Fruit fly (Drosophila melanogaster): ENCODE results near the gene side-VII.

DNA sequence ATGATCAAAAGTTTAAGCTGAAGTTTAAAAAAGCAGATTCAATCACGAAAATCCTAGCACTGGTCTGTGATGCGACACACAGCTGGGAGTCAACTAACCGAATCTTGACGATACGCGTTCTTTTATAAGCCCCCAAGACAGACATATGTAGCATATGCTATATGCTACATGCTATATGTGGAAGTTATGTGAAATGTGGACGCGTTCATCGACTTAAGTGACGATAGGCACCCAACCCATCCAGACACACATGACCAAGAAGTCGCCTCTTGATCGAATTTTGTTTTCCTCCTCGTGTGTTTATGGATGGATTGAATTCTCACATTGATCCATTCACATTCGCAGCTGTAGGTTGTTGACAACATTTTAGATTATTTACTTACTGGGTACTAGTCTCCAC, 6.6 kb downstream of the side-VII start, which contains the start of gene alphaTub85E:
- TF ChIP-seq CG6175 (GFP tag; IDR thresholded peaks at IDR 0.05) (no peak), CG4328 (GFP tag; optimal IDR thresholded peaks at IDR 0.05) (no peak), CG7987 (GFP tag; optimal IDR thresholded peaks at IDR 0.05) (no peak), Stat92E (GFP tag; optimal IDR thresholded peaks at IDR 0.05) (no peak), CG1024 (GFP tag; IDR thresholded peaks at IDR 0.05) (no peak), CrebB (tag; optimal IDR thresholded peaks at IDR 0.05) (no peak), CG10321 (GFP tag; IDR thresholded peaks at IDR 0.05) (no peak)

Measured in whole organism, embryonic.